Worm (Caenorhabditis elegans) whole organism, young adult: ENCODE results near the gene clec-163.

Experiments used
- F33H1.4 ChIP-seq: fragments of 200-800 bp; sonication (Bioruptor generic); IDR thresholded peaks from 2 replicates; pipeline ENCODE4 v1.3.6; 2022; ENCODE audit warnings: missing genetic modification reagents, missing genetic modification characterization, missing compliant biosample characterization
- lin-40 ChIP-seq: sonication (generic microtip); optimal IDR thresholded peaks from 2 replicates; lab custom pipeline; 2016; ENCODE audit warnings: missing genetic modification characterization, mild to moderate bottlenecking, missing compliant biosample characterization, missing genotype, missing genetic modification reagents

DNA sequence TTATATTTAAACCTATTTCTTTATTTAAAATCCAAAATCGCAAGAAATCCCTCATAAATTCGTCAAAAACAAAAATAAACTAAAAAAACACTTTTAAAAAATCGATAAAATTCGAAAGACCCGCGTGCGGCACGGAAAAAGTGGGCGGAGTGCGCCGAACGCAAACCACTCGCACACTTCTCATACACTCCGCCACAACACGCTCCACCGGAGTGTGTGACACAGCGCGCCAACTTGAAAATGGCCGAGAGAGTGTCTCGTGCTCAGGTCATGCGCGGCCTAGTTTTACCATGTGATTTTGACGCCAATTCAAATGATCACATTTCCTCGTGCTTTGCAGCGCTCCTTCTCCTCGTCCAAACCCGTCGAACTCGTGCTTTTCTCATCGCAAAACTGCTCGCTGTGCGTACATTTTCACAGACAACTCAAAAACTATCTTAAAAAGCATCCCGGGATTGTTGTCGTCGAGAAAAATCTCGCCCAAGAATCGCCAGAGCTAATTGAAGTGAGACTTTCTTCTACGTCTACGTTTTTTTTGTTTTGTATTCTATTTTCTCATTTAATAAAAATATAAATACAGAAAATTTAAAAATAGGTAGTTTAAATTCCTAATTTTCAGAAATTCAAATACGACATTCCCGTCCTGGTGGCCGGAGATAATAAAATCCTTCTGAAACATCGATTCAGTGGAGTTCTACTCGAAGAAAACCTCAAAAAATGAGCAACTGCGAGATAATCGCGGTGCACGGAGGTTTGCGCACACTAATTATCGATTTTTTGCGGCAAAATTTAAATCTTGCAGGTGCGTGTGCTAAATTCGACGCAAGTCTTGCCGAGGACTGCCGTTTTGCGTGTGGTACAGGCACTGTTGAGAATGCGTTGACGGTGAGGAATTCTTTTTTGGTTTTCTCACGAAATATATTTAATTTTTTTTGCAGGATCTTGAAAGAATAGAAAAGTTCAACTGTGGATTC lies 34.8 kb upstream of the clec-163 start, which contains the start of gene tasp-1:
- TF ChIP-seq F33H1.4 (GFP tag; lab: Robert Waterston, UW), result peak; percentile 94
- TF ChIP-seq lin-40 (tag; lab: Kevin White, UChicago), result peak; percentile 99
